Fruit fly (Drosophila melanogaster): Measurements from ENCODE around the gene Rac1.
A peak's percentile ranks its signal among the peaks of the same experiment; 100 is the strongest.

Rac1 gene

dm6 chr3L:1331542-1331941 lies 29.1 kb upstream of the Rac1 start, which contains the start of gene msd1 (continued):
- TF ChIP-seq CG14441 (GFP tag; IDR thresholded peaks at IDR 0.05) (no peak), sima (GFP tag; optimal IDR thresholded peaks at IDR 0.05) (no peak), Hr3 (GFP tag; optimal IDR thresholded peaks at IDR 0.05) (no peak), CG12236 (GFP tag; optimal IDR thresholded peaks at IDR 0.05) (no peak), CG10321 (GFP tag; IDR thresholded peaks at IDR 0.05) (no peak), CG17186 (GFP tag; optimal IDR thresholded peaks at IDR 0.05) (no peak), psq (GFP tag; optimal IDR thresholded peaks at IDR 0.05) (no peak), kah (GFP tag; optimal IDR thresholded peaks at IDR 0.05) (no peak), eyg (GFP tag; optimal IDR thresholded peaks at IDR 0.05) (no peak), D (optimal IDR thresholded peaks at IDR 0.05) (no peak), D (GFP tag; optimal IDR thresholded peaks at IDR 0.05) (no peak), bigmax (GFP tag; optimal IDR thresholded peaks at IDR 0.05) (no peak), Doc2 (GFP tag; IDR thresholded peaks at IDR 0.05) (no peak), phol (tag; optimal IDR thresholded peaks at IDR 0.05) (no peak), CG7271 (tag; optimal IDR thresholded peaks at IDR 0.05) (no peak), Ets97D (GFP tag; optimal IDR thresholded peaks at IDR 0.05) (no peak), CG2116 (GFP tag; optimal IDR thresholded peaks at IDR 0.05) (peak; percentile 56), lab (GFP tag; optimal IDR thresholded peaks at IDR 0.05) (no peak), CG13287 (GFP tag; IDR thresholded peaks at IDR 0.05; ENCODE audit: partially characterized antibody) (peak; percentile 59; the same call in 1 of the 2 replicates), ttk (GFP tag; IDR thresholded peaks at IDR 0.05) (no peak), da (GFP tag; optimal IDR thresholded peaks at IDR 0.05) (no peak), CoRest (tag; optimal IDR thresholded peaks at IDR 0.05) (no peak), CG31365 (tag; optimal IDR thresholded peaks at IDR 0.05) (no peak), CG11085 (GFP tag; IDR thresholded peaks at IDR 0.05) (no peak), wdn (GFP tag; IDR thresholded peaks at IDR 0.05) (no peak), Opbp (GFP tag; IDR thresholded peaks at IDR 0.05; ENCODE audit: partially characterized antibody) (peak; percentile 38; the same call in 2 of the 3 replicates), Deaf1 (tag; optimal IDR thresholded peaks at IDR 0.05) (no peak), sqz (GFP tag; optimal IDR thresholded peaks at IDR 0.05) (no peak), her (GFP tag; optimal IDR thresholded peaks at IDR 0.05) (no peak), Rfx (GFP tag; IDR thresholded peaks at IDR 0.05) (no peak), Fer2 (tag; optimal IDR thresholded peaks at IDR 0.05) (no peak), CG11247 (GFP tag; IDR thresholded peaks at IDR 0.05) (no peak), Fer1 (GFP tag; optimal IDR thresholded peaks at IDR 0.05) (peak; percentile 7), Dll (GFP tag; IDR thresholded peaks at IDR 0.05; ENCODE audit: partially characterized antibody) (peak; percentile 58; the same call in 2 of the 4 replicates), NFAT (GFP tag; IDR thresholded peaks at IDR 0.05) (no peak), Hmr (GFP tag; optimal IDR thresholded peaks at IDR 0.05) (no peak), Adf1 (GFP tag; IDR thresholded peaks at IDR 0.05) (no peak), Gug (GFP tag; IDR thresholded peaks at IDR 0.05) (no peak), CG9609 (GFP tag; optimal IDR thresholded peaks at IDR 0.05) (no peak), gfzf (GFP tag; optimal IDR thresholded peaks at IDR 0.05) (peak; percentile 76), mirr (GFP tag; optimal IDR thresholded peaks at IDR 0.05) (no peak), sim (GFP tag; IDR thresholded peaks at IDR 0.05) (no peak), CG33557 (GFP tag; optimal IDR thresholded peaks at IDR 0.05) (no peak), CG10462 (GFP tag; optimal IDR thresholded peaks at IDR 0.05) (no peak), CG1602 (GFP tag; optimal IDR thresholded peaks at IDR 0.05) (no peak), CG2678 (tag; optimal IDR thresholded peaks at IDR 0.05) (no peak), dysf (GFP tag; IDR thresholded peaks at IDR 0.05) (no peak), gsb (GFP tag; IDR thresholded peaks at IDR 0.05) (no peak), Elba2 (GFP tag; optimal IDR thresholded peaks at IDR 0.05) (no peak), Hmx (GFP tag; optimal IDR thresholded peaks at IDR 0.05) (no peak), h (optimal IDR thresholded peaks at IDR 0.05) (no peak), slbo (GFP tag; IDR thresholded peaks at IDR 0.05) (no peak), maf-S (GFP tag; optimal IDR thresholded peaks at IDR 0.05) (no peak)

Data from whole organism, embryonic.